Worm (Caenorhabditis elegans): ENCODE results near the gene ucr-2.3.

- TF ChIP-seq unc-39 (tag; optimal IDR thresholded peaks at IDR 0.05): no peak
- TF ChIP-seq nhr-12 (tag; optimal IDR thresholded peaks at IDR 0.05): no peak
- TF ChIP-seq cnd-1 (tag; optimal IDR thresholded peaks at IDR 0.05): no peak
- TF ChIP-seq unc-62 (GFP tag; optimal IDR thresholded peaks at IDR 0.05): no peak
- no peak for TF ChIP-seq elt-3 (tag; optimal IDR thresholded peaks at IDR 0.05)
These were observed 37.2 kb downstream of the ucr-2.3 start, which contains the start of gene idpp-13 for ce11 chrIII:916897-917296.

Data from whole organism, mixed stage, embryonic.